Worm (Caenorhabditis elegans) whole organism, young adult: ENCODE data around the gene Y57A10A.29.

Source experiments
- B0019.2 ChIP-seq: fragments of 200-800 bp; sonication (Bioruptor generic); conservative IDR thresholded peaks from 2 replicates; pipeline ENCODE4 v1.3.6; 2022; ENCODE audit warnings: missing genetic modification reagents, missing genetic modification characterization, missing compliant biosample characterization
- B0261.1 ChIP-seq: sonication (generic microtip); optimal IDR thresholded peaks from 2 replicates; lab custom pipeline; 2016; ENCODE audit warnings: mild to moderate bottlenecking, missing genetic modification characterization, moderate library complexity, missing compliant biosample characterization
- B0336.3 ChIP-seq: fragments of 200-800 bp; sonication (Bioruptor generic); IDR thresholded peaks from 2 replicates; pipeline ENCODE4 v1.3.6; 2022; ENCODE audit warnings: missing genetic modification characterization, missing compliant biosample characterization
- C06A6.2 ChIP-seq: fragments of 200-800 bp; sonication (Bioruptor generic); conservative IDR thresholded peaks from 2 replicates; pipeline ENCODE4 v1.3.6; 2022; ENCODE audit warnings: missing genetic modification characterization, missing compliant biosample characterization
- D2030.7 ChIP-seq: fragments of 200-800 bp; sonication (Bioruptor generic); IDR thresholded peaks from 2 replicates; pipeline ENCODE4 v1.3.6; 2022; ENCODE audit warnings: missing genetic modification reagents, missing genetic modification characterization, missing compliant biosample characterization
- F22D6.2 ChIP-seq: sonication (generic microtip); optimal IDR thresholded peaks from 2 replicates; lab custom pipeline; 2016; ENCODE audit warnings: mild to moderate bottlenecking, missing genetic modification characterization, missing compliant biosample characterization
- F23B12.7 ChIP-seq: sonication (generic microtip); optimal IDR thresholded peaks from 2 replicates; lab custom pipeline; 2017; ENCODE audit warnings: missing genetic modification characterization, mild to moderate bottlenecking, missing compliant biosample characterization, antibody characterized with exemption, moderate library complexity; ENCODE audit not compliant: insufficient read depth
- F37B4.10 ChIP-seq: fragments of 200-800 bp; sonication (Bioruptor generic); IDR thresholded peaks from 2 replicates; pipeline ENCODE4 v1.3.6; 2022; ENCODE audit warnings: missing genetic modification characterization, missing compliant biosample characterization
- F49E8.2 ChIP-seq: sonication (generic microtip); optimal IDR thresholded peaks from 3 replicates; lab custom pipeline; 2017; ENCODE audit warnings: missing genetic modification characterization, mild to moderate bottlenecking, missing compliant biosample characterization, antibody characterized with exemption, moderate library complexity; ENCODE audit not compliant: insufficient read depth
- F52B5.7 ChIP-seq: sonication (generic microtip); optimal IDR thresholded peaks from 2 replicates; lab custom pipeline; 2016; ENCODE audit warnings: mild to moderate bottlenecking, missing genetic modification characterization, missing compliant biosample characterization
- Y53G8AR.9 ChIP-seq: fragments of 200-800 bp; sonication (Bioruptor generic); conservative IDR thresholded peaks from 2 replicates; pipeline ENCODE4 v1.3.6; 2022; ENCODE audit warnings: missing genetic modification reagents, missing genetic modification characterization, missing compliant biosample characterization
- Y79H2A.3 ChIP-seq: fragments of 200-800 bp; sonication (Bioruptor generic); conservative IDR thresholded peaks from 2 replicates; pipeline ENCODE4 v1.3.6; 2022; ENCODE audit warnings: missing genetic modification reagents, missing genetic modification characterization, missing compliant biosample characterization
- Y95B8A.8 ChIP-seq: fragments of 200-800 bp; sonication (Bioruptor generic); IDR thresholded peaks from 2 replicates; pipeline ENCODE4 v1.3.6; 2022; ENCODE audit warnings: missing genetic modification reagents, missing genetic modification characterization, missing compliant biosample characterization
- ZK185.1 ChIP-seq: sonication (generic microtip); optimal IDR thresholded peaks from 2 replicates; lab custom pipeline; 2016; ENCODE audit warnings: mild to moderate bottlenecking, missing genetic modification characterization, missing compliant biosample characterization; ENCODE audit not compliant: poor library complexity, severe bottlenecking
- attf-3 ChIP-seq: fragments of 200-800 bp; sonication (Bioruptor generic); conservative IDR thresholded peaks from 2 replicates; pipeline ENCODE4 v1.3.6; 2022; ENCODE audit warnings: missing genetic modification reagents, missing genetic modification characterization, missing compliant biosample characterization
- ceh-100 ChIP-seq: fragments of 200-800 bp; sonication (Bioruptor generic); IDR thresholded peaks from 2 replicates; pipeline ENCODE4 v1.3.6; 2022; ENCODE audit warnings: missing genetic modification reagents, missing genetic modification characterization, missing compliant biosample characterization
- ceh-91 ChIP-seq: fragments of 200-800 bp; sonication (Bioruptor generic); IDR thresholded peaks from 2 replicates; pipeline ENCODE4 v1.3.6; 2022; ENCODE audit warnings: missing genetic modification reagents, missing genetic modification characterization, missing compliant biosample characterization
- dpl-1 ChIP-seq: fragments of 150-350 bp; optimal IDR thresholded peaks from 2 replicates; lab custom pipeline; 2014; ENCODE audit warnings: missing biosample characterization, missing genetic modification reagents, missing genetic modification characterization
- efl-1 ChIP-seq: fragments of 150-350 bp; optimal IDR thresholded peaks from 2 replicates; lab custom pipeline; 2014; ENCODE audit warnings: missing biosample characterization, missing genetic modification reagents, missing genetic modification characterization
- ekl-4 ChIP-seq: fragments of 200-800 bp; sonication (Bioruptor generic); IDR thresholded peaks from 2 replicates; pipeline ENCODE4 v1.3.6; 2022; ENCODE audit warnings: missing genetic modification reagents, missing genetic modification characterization, missing compliant biosample characterization
- gei-17 ChIP-seq: fragments of 200-800 bp; sonication (Bioruptor generic); optimal IDR thresholded peaks from 2 replicates; lab custom pipeline; 2018; ENCODE audit warnings: mild to moderate bottlenecking, missing genetic modification characterization, missing compliant biosample characterization
- hlh-12 ChIP-seq: sonication (generic microtip); optimal IDR thresholded peaks from 2 replicates; lab custom pipeline; 2016; ENCODE audit warnings: missing genetic modification characterization, missing compliant biosample characterization
- hlh-26 ChIP-seq: fragments of 200-800 bp; sonication (Bioruptor generic); conservative IDR thresholded peaks from 2 replicates; pipeline ENCODE4 v1.3.6; 2022; ENCODE audit warnings: missing genetic modification reagents, missing genetic modification characterization, missing compliant biosample characterization
- hsf-1 ChIP-seq: fragments of 200-800 bp; sonication (Bioruptor generic); IDR thresholded peaks from 2 replicates; pipeline ENCODE4 v1.3.6; 2022; ENCODE audit warnings: missing genetic modification reagents, missing genetic modification characterization, missing compliant biosample characterization
- lin-35 ChIP-seq, 3 experiments: fragments of 150-350 bp in 2 of 3; sonication (generic microtip) in 1 of 3; optimal IDR thresholded peaks; 2 replicates each; lab custom pipeline; 2014 to 2018; ENCODE audit warnings: missing biosample characterization in 3 of 3, missing genetic modification characterization in 3 of 3, missing genetic modification reagents in 3 of 3
- lir-1 ChIP-seq: fragments of 200-800 bp; sonication (Bioruptor generic); conservative IDR thresholded peaks from 2 replicates; pipeline ENCODE4 v1.3.6; 2022; ENCODE audit warnings: missing genetic modification reagents, missing genetic modification characterization, missing compliant biosample characterization
- madf-10 ChIP-seq: sonication (generic microtip); optimal IDR thresholded peaks from 2 replicates; lab custom pipeline; 2016; ENCODE audit warnings: mild to moderate bottlenecking, missing genetic modification characterization, missing compliant biosample characterization
- madf-8 ChIP-seq: fragments of 200-800 bp; sonication (Bioruptor generic); conservative IDR thresholded peaks from 2 replicates; pipeline ENCODE4 v1.3.6; 2022; ENCODE audit warnings: missing genetic modification reagents, missing genetic modification characterization, missing compliant biosample characterization
- mcd-1 ChIP-seq: fragments of 200-800 bp; sonication (Bioruptor generic); IDR thresholded peaks from 2 replicates; pipeline ENCODE4 v1.3.6; 2022; ENCODE audit warnings: missing genetic modification reagents, missing genetic modification characterization, missing compliant biosample characterization
- mel-28 ChIP-seq: sonication (generic microtip); optimal IDR thresholded peaks from 2 replicates; lab custom pipeline; 2016; ENCODE audit warnings: borderline replicate concordance, mild to moderate bottlenecking, missing genetic modification characterization, missing compliant biosample characterization
- nhr-179 ChIP-seq: sonication (generic microtip); optimal IDR thresholded peaks from 2 replicates; lab custom pipeline; 2016; ENCODE audit warnings: mild to moderate bottlenecking, missing genetic modification characterization, missing compliant biosample characterization
- nhr-90 ChIP-seq: sonication (generic microtip); optimal IDR thresholded peaks from 2 replicates; lab custom pipeline; 2016; ENCODE audit warnings: missing genotype, mild to moderate bottlenecking, missing genetic modification characterization, missing compliant biosample characterization
- repo-1 ChIP-seq: sonication (generic microtip); optimal IDR thresholded peaks from 2 replicates; lab custom pipeline; 2017; ENCODE audit warnings: mild to moderate bottlenecking, missing genetic modification characterization, missing compliant biosample characterization
- snpc-1.3 ChIP-seq: sonication (generic microtip); optimal IDR thresholded peaks from 2 replicates; lab custom pipeline; 2017; ENCODE audit warnings: missing genetic modification characterization, mild to moderate bottlenecking, missing compliant biosample characterization, antibody characterized with exemption, moderate library complexity, missing genotype, missing genetic modification reagents; ENCODE audit not compliant: insufficient read depth
- snpc-3.4 ChIP-seq: sonication (generic microtip); optimal IDR thresholded peaks from 2 replicates; lab custom pipeline; 2017; ENCODE audit warnings: missing genetic modification characterization, mild to moderate bottlenecking, missing compliant biosample characterization, antibody characterized with exemption, moderate library complexity, missing genotype, missing genetic modification reagents
- somi-1 ChIP-seq: fragments of 200-800 bp; sonication (Bioruptor generic); optimal IDR thresholded peaks from 2 replicates; lab custom pipeline; 2018; ENCODE audit warnings: mild to moderate bottlenecking, missing genetic modification characterization, missing compliant biosample characterization
- tbp1 ChIP-seq: fragments of 200-800 bp; sonication (Bioruptor generic); optimal IDR thresholded peaks from 2 replicates; lab custom pipeline; 2018; ENCODE audit warnings: mild to moderate bottlenecking, missing genetic modification characterization, missing compliant biosample characterization
- tlf-1 ChIP-seq: fragments of 200-800 bp; sonication (Bioruptor generic); optimal IDR thresholded peaks from 2 replicates; lab custom pipeline; 2018; ENCODE audit warnings: mild to moderate bottlenecking, missing genetic modification characterization, missing compliant biosample characterization
- unc-130 ChIP-seq: sonication (generic microtip); optimal IDR thresholded peaks from 2 replicates; lab custom pipeline; 2016; ENCODE audit warnings: missing genetic modification reagents, missing genetic modification characterization, missing compliant biosample characterization
- xnd-1 ChIP-seq: sonication (generic microtip); optimal IDR thresholded peaks from 2 replicates; lab custom pipeline; 2016; ENCODE audit warnings: missing genotype, missing genetic modification reagents, missing genetic modification characterization, missing compliant biosample characterization
- zfh-2 ChIP-seq: fragments of 200-800 bp; sonication (Bioruptor generic); conservative IDR thresholded peaks from 2 replicates; pipeline ENCODE4 v1.3.6; 2022; ENCODE audit warnings: missing genetic modification reagents, missing genetic modification characterization, missing compliant biosample characterization
- ztf-26 ChIP-seq: sonication (generic microtip); optimal IDR thresholded peaks from 2 replicates; lab custom pipeline; 2017; ENCODE audit warnings: missing genetic modification characterization, missing compliant biosample characterization
- ztf-28 ChIP-seq: fragments of 200-800 bp; sonication (Bioruptor generic); IDR thresholded peaks from 2 replicates; pipeline ENCODE4 v1.3.6; 2022; ENCODE audit warnings: missing genetic modification reagents, missing genetic modification characterization, missing compliant biosample characterization
- ztf-6 ChIP-seq: fragments of 200-800 bp; sonication (Bioruptor generic); IDR thresholded peaks from 2 replicates; pipeline ENCODE4 v1.3.6; 2022; ENCODE audit warnings: missing genetic modification reagents, missing genetic modification characterization, missing compliant biosample characterization

Gene Y57A10A.29

ce11 chrII:12278602-12279001 is 759 bp upstream of the Y57A10A.29 start:
- TF ChIP-seq zfh-2 (GFP tag; lab: Robert Waterston, UW) (peak; percentile 74), hlh-26 (GFP tag; lab: Robert Waterston, UW) (no peak), lir-1 (GFP tag; lab: Robert Waterston, UW) (no peak)

ce11 chrII:12280360-12280759 is 999 bp downstream of the Y57A10A.29 start, which contains the start of gene ife-5:
Gene ife-5 (plus strand): TSS chrII:12280660.
- TF ChIP-seq nhr-90 (tag; lab: Kevin White, UChicago): no peak
- TF ChIP-seq attf-3: 0 out of 2 replicates have a peak, but pooled peaks have one; percentile 17
- TF ChIP-seq, all 124 proteins: peak for 1

- TF ChIP-seq repo-1 (tag; lab: Kevin White, UChicago) (no peak), ZK185.1 (tag; lab: Kevin White, UChicago) (no peak), C06A6.2 (no peak), tlf-1 (peak; percentile 66), D2030.7 (GFP tag; lab: Robert Waterston, UW) (peak; percentile 92), gei-17 (GFP tag; lab: Kevin White, UChicago) (no peak), hlh-26 (GFP tag; lab: Robert Waterston, UW) (no peak), hsf-1 (GFP tag; lab: Robert Waterston, UW) (peak; percentile 77), madf-10 (tag; lab: Kevin White, UChicago) (no peak), lir-1 (GFP tag; lab: Robert Waterston, UW) (no peak), F52B5.7 (tag; lab: Kevin White, UChicago) (no peak), Y95B8A.8 (GFP tag; lab: Robert Waterston, UW) (peak; percentile 63; the same call in 1 of the 2 replicates), ztf-6 (GFP tag; lab: Robert Waterston, UW) (no peak), dpl-1 (peak; percentile 81), mel-28 (tag; lab: Kevin White, UChicago) (no peak), somi-1 (GFP tag; lab: Kevin White, UChicago) (no peak), ceh-91 (GFP tag; lab: Robert Waterston, UW) (peak; percentile 94), B0019.2 (GFP tag; lab: Robert Waterston, UW) (peak; percentile 71), attf-3 (peak; percentile 80), F49E8.2 (tag; lab: Kevin White, UChicago) (peak; percentile 27), xnd-1 (peak; percentile 90), Y79H2A.3 (GFP tag; lab: Robert Waterston, UW) (peak; percentile 71; the same call in 1 of the 2 replicates), ztf-28 (GFP tag; lab: Robert Waterston, UW) (no peak), unc-130 (peak; percentile 57), Y53G8AR.9 (peak; percentile 74; the same call in 1 of the 2 replicates), snpc-1.3 (peak; percentile 33), hlh-12 (tag; lab: Kevin White, UChicago) (no peak), F22D6.2 (tag; lab: Kevin White, UChicago) (no peak), B0336.3 (peak; percentile 72), F37B4.10 (GFP tag; lab: Robert Waterston, UW) (no peak), B0261.1 (tag; lab: Kevin White, UChicago) (no peak), ekl-4 (0 out of 2 replicates have a peak, but pooled peaks have one; percentile 29), madf-8 (GFP tag; lab: Robert Waterston, UW) (peak; percentile 94), mcd-1 (GFP tag; lab: Robert Waterston, UW) (peak; percentile 54), lin-35 (GFP tag; optimal IDR thresholded peaks at IDR 0.05; lab: Kevin White, UChicago) (peak in 1 of 3 experiments; percentile 68), snpc-3.4 (tag; lab: Kevin White, UChicago) (peak; percentile 57), F23B12.7 (tag; lab: Kevin White, UChicago) (no peak), ceh-100 (GFP tag; lab: Robert Waterston, UW) (0 out of 2 replicates have a peak, but pooled peaks have one; percentile 24), ztf-26 (tag; lab: Kevin White, UChicago) (no peak), tbp1 (GFP tag; lab: Kevin White, UChicago) (peak; percentile 36), nhr-179 (tag; lab: Kevin White, UChicago) (no peak), efl-1 (GFP tag; lab: Kevin White, UChicago) (peak; percentile 96)
These were observed 4.7 kb downstream of the Y57A10A.29 start for ce11 chrII:12284045-12284444.
